Worm (Caenorhabditis elegans) whole organism, L3 larva: ENCODE results near the gene srlf-35.
A peak's percentile ranks its signal among the peaks of the same experiment; 100 is the strongest.

Experiments
- R02D3.7 ChIP-seq: fragments of 150-350 bp; optimal IDR thresholded peaks from 2 replicates; lab custom pipeline; 2014; ENCODE audit warnings: missing biosample characterization, missing genetic modification characterization
- ZK546.5 ChIP-seq: sonication (generic microtip); optimal IDR thresholded peaks from 2 replicates; lab custom pipeline; 2017; ENCODE audit warnings: missing biosample characterization, missing genetic modification characterization
- ama-1 ChIP-seq: fragments of 150-350 bp; optimal IDR thresholded peaks from 2 replicates; lab custom pipeline; 2018
- ceh-28 ChIP-seq: fragments of 150-350 bp; optimal IDR thresholded peaks from 2 replicates; lab custom pipeline; 2014; ENCODE audit warnings: missing biosample characterization, missing genetic modification reagents, missing genetic modification characterization
- ceh-82 ChIP-seq: fragments of 150-350 bp; optimal IDR thresholded peaks from 2 replicates; lab custom pipeline; 2014; ENCODE audit warnings: missing biosample characterization, missing genetic modification characterization
- daf-12 ChIP-seq: fragments of 150-350 bp; optimal IDR thresholded peaks from 2 replicates; lab custom pipeline; 2014; ENCODE audit warnings: missing biosample characterization, missing genetic modification reagents, missing genetic modification characterization
- egl-27 ChIP-seq: sonication (generic microtip); optimal IDR thresholded peaks from 4 replicates; lab custom pipeline; 2017; ENCODE audit warnings: missing biosample characterization, missing genetic modification reagents, missing genetic modification characterization
- egl-5 ChIP-seq: fragments of 150-350 bp; optimal IDR thresholded peaks from 2 replicates; lab custom pipeline; 2017; ENCODE audit warnings: missing biosample characterization, missing genetic modification reagents, missing genetic modification characterization, inconsistent platforms
- elt-2 ChIP-seq: sonication (generic microtip); optimal IDR thresholded peaks from 2 replicates; lab custom pipeline; 2016; ENCODE audit warnings: missing genetic modification reagents, mild to moderate bottlenecking, missing genetic modification characterization, missing compliant biosample characterization
- elt-3 ChIP-seq, 3 experiments: fragments of 150-350 bp in 1 of 3; sonication (generic microtip) in 2 of 3; optimal IDR thresholded peaks; 2 replicates in 2 of 3; 4 replicates in 1 of 3; lab custom pipeline; 2014 to 2017; ENCODE audit warnings: missing biosample characterization in 3 of 3, missing genetic modification characterization in 3 of 3
- eor-1 ChIP-seq, 2 experiments: fragments of 150-350 bp; optimal IDR thresholded peaks; 2 replicates each; lab custom pipeline; 2014 to 2018; ENCODE audit warnings: missing biosample characterization in 2 of 2, missing genetic modification characterization in 2 of 2
- fkh-10 ChIP-seq: sonication (generic microtip); optimal IDR thresholded peaks from 2 replicates; lab custom pipeline; 2017; ENCODE audit warnings: missing biosample characterization, missing genetic modification reagents, missing genetic modification characterization
- fkh-2 ChIP-seq: fragments of 150-350 bp; optimal IDR thresholded peaks from 2 replicates; lab custom pipeline; 2014; ENCODE audit warnings: missing biosample characterization, missing genetic modification reagents, missing genetic modification characterization
- fos-1 ChIP-seq: fragments of 150-350 bp; optimal IDR thresholded peaks from 2 replicates; lab custom pipeline; 2014; ENCODE audit warnings: missing biosample characterization, missing genetic modification characterization
- jun-1 ChIP-seq: fragments of 150-350 bp; optimal IDR thresholded peaks from 2 replicates; lab custom pipeline; 2014; ENCODE audit warnings: missing biosample characterization, missing genetic modification reagents, missing genetic modification characterization
- lin-15B ChIP-seq: fragments of 150-350 bp; optimal IDR thresholded peaks from 2 replicates; lab custom pipeline; 2014; ENCODE audit warnings: missing biosample characterization, missing genetic modification characterization
- lsy-12 ChIP-seq: sonication (generic microtip); optimal IDR thresholded peaks from 2 replicates; lab custom pipeline; 2016; ENCODE audit warnings: mild to moderate bottlenecking, missing genetic modification characterization, missing compliant biosample characterization
- mdl-1 ChIP-seq: fragments of 150-350 bp; optimal IDR thresholded peaks from 2 replicates; lab custom pipeline; 2014; ENCODE audit warnings: missing biosample characterization, missing genetic modification characterization
- nfya-1 ChIP-seq: sonication (generic microtip); optimal IDR thresholded peaks from 2 replicates; lab custom pipeline; 2017; ENCODE audit warnings: missing genetic modification characterization, mild to moderate bottlenecking, missing compliant biosample characterization, antibody characterized with exemption, moderate library complexity; ENCODE audit not compliant: insufficient read depth
- nhr-11 ChIP-seq: fragments of 150-350 bp; optimal IDR thresholded peaks from 2 replicates; lab custom pipeline; 2014; ENCODE audit warnings: missing biosample characterization, missing genetic modification characterization
- nhr-12 ChIP-seq: fragments of 150-350 bp; optimal IDR thresholded peaks from 2 replicates; lab custom pipeline; 2014; ENCODE audit warnings: missing biosample characterization, missing genetic modification characterization
- nhr-23 ChIP-seq: fragments of 150-350 bp; optimal IDR thresholded peaks from 2 replicates; lab custom pipeline; 2014; ENCODE audit warnings: missing biosample characterization, missing genetic modification reagents, missing genetic modification characterization
- nhr-25 ChIP-seq: sonication (generic microtip); optimal IDR thresholded peaks from 2 replicates; lab custom pipeline; 2017; ENCODE audit warnings: missing biosample characterization, missing genetic modification characterization
- nhr-28 ChIP-seq: fragments of 150-350 bp; optimal IDR thresholded peaks from 2 replicates; lab custom pipeline; 2014; ENCODE audit warnings: missing biosample characterization, missing genetic modification characterization
- nhr-67 ChIP-seq: fragments of 150-350 bp; optimal IDR thresholded peaks from 2 replicates; lab custom pipeline; 2014; ENCODE audit warnings: missing biosample characterization, missing genetic modification characterization
- nhr-76 ChIP-seq: fragments of 150-350 bp; sonication (generic microtip); optimal IDR thresholded peaks from 5 replicates; lab custom pipeline; 2014; ENCODE audit warnings: missing biosample characterization, missing genetic modification characterization
- pha-4 ChIP-seq: fragments of 150-350 bp; optimal IDR thresholded peaks from 2 replicates; lab custom pipeline; 2014; ENCODE audit warnings: missing biosample characterization, missing genetic modification reagents, missing genetic modification characterization
- pqm-1 ChIP-seq: fragments of 150-350 bp; optimal IDR thresholded peaks from 2 replicates; lab custom pipeline; 2017; ENCODE audit warnings: missing biosample characterization, missing genetic modification characterization, inconsistent platforms
- skn-1 ChIP-seq: fragments of 150-350 bp; optimal IDR thresholded peaks from 2 replicates; lab custom pipeline; 2014; ENCODE audit warnings: missing biosample characterization, missing genetic modification characterization
- snpc-4 ChIP-seq: fragments of 150-350 bp; optimal IDR thresholded peaks from 2 replicates; lab custom pipeline; 2014; ENCODE audit warnings: missing biosample characterization, missing genetic modification characterization
- tbx-2 ChIP-seq: sonication (generic microtip); optimal IDR thresholded peaks from 2 replicates; lab custom pipeline; 2016; ENCODE audit warnings: mild to moderate bottlenecking, missing genetic modification characterization, missing compliant biosample characterization
- unc-62 ChIP-seq: fragments of 150-350 bp; sonication (generic microtip); optimal IDR thresholded peaks from 4 replicates; lab custom pipeline; 2014; ENCODE audit warnings: missing biosample characterization, missing genetic modification reagents, missing genetic modification characterization
- ztf-4 ChIP-seq: fragments of 150-350 bp; optimal IDR thresholded peaks from 2 replicates; lab custom pipeline; 2014; ENCODE audit warnings: missing biosample characterization, missing genetic modification characterization

Gene srlf-35

ce11 chrV:479046-479445 is 24.8 kb upstream of the srlf-35 start:
- TF ChIP-seq unc-62 (GFP tag; lab: Kevin White, UChicago): no peak
- TF ChIP-seq skn-1 (tag; lab: Kevin White, UChicago): no peak
- TF ChIP-seq ztf-4: no peak
- TF ChIP-seq lsy-12 (tag; lab: Kevin White, UChicago): no peak
- no peak for TF ChIP-seq egl-27 (tag; lab: Kevin White, UChicago)
- TF ChIP-seq ZK546.5 (tag; lab: Kevin White, UChicago): no peak
- no peak for TF ChIP-seq nhr-67
- no peak for TF ChIP-seq fos-1 (tag; lab: Kevin White, UChicago)
- no peak for TF ChIP-seq eor-1 (tag; optimal IDR thresholded peaks at IDR 0.05; lab: Kevin White, UChicago)
- no peak for TF ChIP-seq elt-3 (tag; optimal IDR thresholded peaks at IDR 0.05; lab: Kevin White, UChicago)
- TF ChIP-seq nhr-25 (tag; lab: Kevin White, UChicago): no peak
- no peak for TF ChIP-seq R02D3.7 (tag; lab: Kevin White, UChicago)
- TF ChIP-seq nhr-28 (tag; lab: Kevin White, UChicago): no peak
- TF ChIP-seq nfya-1 (tag; lab: Kevin White, UChicago): no peak
- no peak for TF ChIP-seq ama-1 (lab: Kevin White, UChicago)

ce11 chrV:482860-483259 is 21.0 kb upstream of the srlf-35 start:
- TF ChIP-seq eor-1 (tag; optimal IDR thresholded peaks at IDR 0.05; lab: Kevin White, UChicago): no peak
- no peak for TF ChIP-seq ceh-28
- TF ChIP-seq nfya-1 (tag; lab: Kevin White, UChicago): peak; percentile 74
- TF ChIP-seq pqm-1: peak; percentile 0
- TF ChIP-seq ZK546.5 (tag; lab: Kevin White, UChicago): no peak

- no peak for TF ChIP-seq fkh-10 (GFP tag; lab: Kevin White, UChicago)
- no peak for TF ChIP-seq egl-5
- TF ChIP-seq fkh-2 (tag; lab: Kevin White, UChicago): no peak
- no peak for TF ChIP-seq fos-1 (tag; lab: Kevin White, UChicago)
- peak; percentile 77 for TF ChIP-seq pqm-1
- no peak for TF ChIP-seq ceh-82 (tag; lab: Kevin White, UChicago)
- peak; percentile 90 for TF ChIP-seq elt-2 (tag; lab: Kevin White, UChicago)
- TF ChIP-seq ztf-4: no peak
- TF ChIP-seq R02D3.7 (tag; lab: Kevin White, UChicago): no peak
- TF ChIP-seq nhr-76 (tag; lab: Kevin White, UChicago): no peak
- no peak for TF ChIP-seq daf-12 (tag; lab: Kevin White, UChicago)
- no peak for TF ChIP-seq nhr-67
- peak; percentile 20 for TF ChIP-seq pha-4 (tag; lab: Kevin White, UChicago)
- no peak for TF ChIP-seq mdl-1 (tag; lab: Kevin White, UChicago)
- TF ChIP-seq, all 47 proteins: peak for 3
Measured at ce11 chrV:483289-483795, 20.5 kb upstream of the srlf-35 start, which contains the start of gene nhr-130. nhr-130 (minus strand) TSS chrV:483339.

- TF ChIP-seq ceh-28 (peak; percentile 57), nhr-11 (tag; lab: Kevin White, UChicago) (no peak), tbx-2 (tag; lab: Kevin White, UChicago) (no peak), fkh-2 (tag; lab: Kevin White, UChicago) (no peak), mdl-1 (tag; lab: Kevin White, UChicago) (no peak), lin-15B (tag; lab: Kevin White, UChicago) (no peak), pqm-1 (peak; percentile 50), jun-1 (no peak), elt-2 (tag; lab: Kevin White, UChicago) (peak; percentile 40), nhr-28 (tag; lab: Kevin White, UChicago) (no peak), snpc-4 (tag; lab: Kevin White, UChicago) (no peak), egl-27 (tag; lab: Kevin White, UChicago) (no peak), pha-4 (tag; lab: Kevin White, UChicago) (peak; percentile 83), nhr-67 (no peak), nhr-23 (tag; lab: Kevin White, UChicago) (peak; percentile 27), nhr-12 (tag; lab: Kevin White, UChicago) (no peak)
Measured at ce11 chrV:484285-484890, 19.4 kb upstream of the srlf-35 start, which contains the start of gene nhr-212. nhr-212 (plus strand) TSS chrV:484857.
